Worm (Caenorhabditis elegans): ENCODE measurements around the gene F14H8.5.

Gene F14H8.5

DNA sequence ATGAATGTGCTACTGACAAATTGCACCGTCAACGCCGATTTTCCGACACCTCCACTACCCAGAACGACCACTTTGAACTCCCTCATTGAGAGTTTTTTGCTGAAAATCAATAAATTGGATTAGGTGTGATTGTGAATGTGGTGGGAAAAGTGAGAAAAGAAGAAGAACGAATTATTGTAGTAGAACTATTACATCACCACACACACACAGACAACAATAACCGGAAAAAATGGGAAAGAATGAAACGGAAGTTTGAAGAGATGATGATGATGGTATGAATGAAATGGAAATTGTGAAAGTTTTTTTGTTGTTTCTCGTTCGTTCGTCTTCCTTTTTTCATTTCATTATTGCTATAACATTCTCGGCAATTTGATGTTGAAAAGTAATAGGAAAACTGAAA, 43.2 kb downstream of the F14H8.5 start, which contains the start of gene rap-2:
Gene rap-2, minus strand, starts transcription at position 101 of the 400 bp plus-strand sequence.
- TF ChIP-seq nhr-12 (tag; optimal IDR thresholded peaks at IDR 0.05) = no peak
- no peak for TF ChIP-seq ceh-9 (tag; optimal IDR thresholded peaks at IDR 0.05)
- TF ChIP-seq unc-39 (tag; optimal IDR thresholded peaks at IDR 0.05) = no peak
- no peak for TF ChIP-seq jun-1 (tag; optimal IDR thresholded peaks at IDR 0.05)
- no peak for TF ChIP-seq fos-1 (tag; optimal IDR thresholded peaks at IDR 0.05)
- TF ChIP-seq elt-3 (tag; optimal IDR thresholded peaks at IDR 0.05) = no peak
- TF ChIP-seq ZK546.5 (tag; optimal IDR thresholded peaks at IDR 0.05) = no peak
- TF ChIP-seq tbx-2 (tag; optimal IDR thresholded peaks at IDR 0.05) = no peak
- no peak for TF ChIP-seq elt-2 (tag; optimal IDR thresholded peaks at IDR 0.05)
- no peak for TF ChIP-seq nhr-11 (tag; optimal IDR thresholded peaks at IDR 0.05)
- no peak for TF ChIP-seq nhr-23 (tag; optimal IDR thresholded peaks at IDR 0.05)
- no peak for TF ChIP-seq nhr-237 (tag; optimal IDR thresholded peaks at IDR 0.05)
- TF ChIP-seq sea-2 (GFP tag; optimal IDR thresholded peaks at IDR 0.05) = no peak

DNA sequence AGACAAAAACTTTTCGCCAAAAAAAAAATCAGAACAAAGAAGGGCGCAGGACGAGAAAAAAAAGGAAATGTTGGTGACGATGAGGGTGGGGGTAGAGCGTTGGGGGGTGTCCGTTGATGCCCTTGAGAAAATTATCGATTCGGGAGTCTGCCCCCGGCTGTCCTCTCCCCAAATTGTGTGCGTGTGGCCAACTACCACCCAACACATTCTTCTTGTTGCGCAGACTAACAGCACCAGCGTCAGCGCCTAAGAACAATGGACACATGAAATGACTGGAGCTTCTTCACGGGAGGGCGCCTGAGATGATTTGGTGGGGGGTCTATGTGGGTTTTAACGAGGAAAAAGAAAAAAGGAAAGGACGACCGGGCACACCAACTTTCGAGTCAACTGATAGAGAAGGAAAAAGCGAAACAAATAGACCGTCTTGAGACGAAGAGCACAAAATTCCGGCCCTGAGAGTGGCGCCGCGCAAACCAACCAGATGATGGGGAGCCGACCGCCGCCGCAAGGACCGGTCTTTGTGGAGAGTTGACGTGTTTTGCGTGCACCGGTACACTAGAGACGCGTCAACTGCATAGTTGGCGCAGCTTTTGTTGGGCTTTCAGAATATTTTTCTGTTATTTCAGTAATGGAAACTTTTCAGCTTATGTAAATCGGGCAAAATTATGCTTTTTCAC, 44.4 kb downstream of the F14H8.5 start, which contains the start of gene C25D7.9:
Gene C25D7.9, plus strand, starts transcription at position 68 of the 677 bp plus-strand sequence.
- TF ChIP-seq nhr-25 (tag; optimal IDR thresholded peaks at IDR 0.05) = peak; percentile 6
- peak; percentile 45 for TF ChIP-seq lin-15B (tag; optimal IDR thresholded peaks at IDR 0.05)
- no peak for TF ChIP-seq daf-12 (tag; optimal IDR thresholded peaks at IDR 0.05)
- no peak for TF ChIP-seq nhr-43 (tag; optimal IDR thresholded peaks at IDR 0.05; ENCODE audit: poor library complexity, severe bottlenecking)
- peak; percentile 20 for TF ChIP-seq lin-39 (tag; optimal IDR thresholded peaks at IDR 0.05)
- no peak for TF ChIP-seq elt-1 (tag; optimal IDR thresholded peaks at IDR 0.05)
- no peak for TF ChIP-seq ZK546.5 (tag; optimal IDR thresholded peaks at IDR 0.05)
- peak; percentile 39 for TF ChIP-seq hmg-11 (tag; optimal IDR thresholded peaks at IDR 0.05)
- peak; percentile 28 for TF ChIP-seq pha-4 (tag; optimal IDR thresholded peaks at IDR 0.05)
- no peak for TF ChIP-seq snpc-4 (tag; optimal IDR thresholded peaks at IDR 0.05)
- TF ChIP-seq unc-62 (GFP tag; optimal IDR thresholded peaks at IDR 0.05) = no peak
- peak; percentile 33 for TF ChIP-seq nfya-1 (tag; optimal IDR thresholded peaks at IDR 0.05; ENCODE audit: insufficient read depth)
- TF ChIP-seq pqm-1 (tag; optimal IDR thresholded peaks at IDR 0.05) = no peak
- no peak for TF ChIP-seq skn-1 (tag; optimal IDR thresholded peaks at IDR 0.05)
- TF ChIP-seq ztf-4 (tag; optimal IDR thresholded peaks at IDR 0.05) = no peak
- TF ChIP-seq elt-3 (tag; optimal IDR thresholded peaks at IDR 0.05) = no peak

DNA sequence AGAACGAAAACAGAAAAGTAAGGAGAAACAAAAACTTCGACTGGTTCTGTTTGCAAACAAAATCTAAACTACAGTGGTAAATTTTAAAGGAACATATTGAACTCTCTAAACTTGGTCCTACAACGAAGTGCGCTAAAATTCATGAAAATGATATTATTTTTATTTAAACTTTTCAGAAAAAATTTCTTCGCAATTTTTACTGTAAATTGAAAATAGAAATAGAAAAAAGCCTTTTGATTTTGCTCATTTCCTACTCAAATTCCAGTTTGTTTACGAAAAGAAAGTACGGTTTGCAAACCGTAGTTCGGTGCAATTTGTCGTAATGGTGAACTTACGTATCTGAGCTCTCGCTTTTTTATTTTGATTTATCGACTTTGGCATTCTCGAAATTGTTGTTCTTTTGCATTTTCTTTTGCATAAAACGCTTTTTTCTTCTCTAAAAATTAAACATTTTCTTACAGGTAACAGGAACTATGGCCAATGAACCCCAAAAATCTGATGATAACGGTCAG, 45.1 kb downstream of the F14H8.5 start, which contains the start of gene otub-1:
Gene otub-1, plus strand, starts transcription at position 462 of the 512 bp plus-strand sequence.
- TF ChIP-seq daf-12 (tag; optimal IDR thresholded peaks at IDR 0.05) (no peak), skn-1 (tag; optimal IDR thresholded peaks at IDR 0.05) (no peak), unc-62 (GFP tag; optimal IDR thresholded peaks at IDR 0.05) (no peak), fkh-2 (tag; optimal IDR thresholded peaks at IDR 0.05) (no peak), nhr-11 (tag; optimal IDR thresholded peaks at IDR 0.05) (no peak), fos-1 (tag; optimal IDR thresholded peaks at IDR 0.05) (no peak), unc-39 (tag; optimal IDR thresholded peaks at IDR 0.05) (no peak), ztf-11 (tag; optimal IDR thresholded peaks at IDR 0.05) (no peak), mdl-1 (tag; optimal IDR thresholded peaks at IDR 0.05) (no peak), lin-39 (tag; optimal IDR thresholded peaks at IDR 0.05) (no peak), tbx-2 (tag; optimal IDR thresholded peaks at IDR 0.05) (no peak), eor-1 (tag; optimal IDR thresholded peaks at IDR 0.05) (no peak), lsy-12 (tag; optimal IDR thresholded peaks at IDR 0.05) (no peak), aly-2 (tag; optimal IDR thresholded peaks at IDR 0.05) (no peak), nhr-76 (tag; optimal IDR thresholded peaks at IDR 0.05) (no peak)

DNA sequence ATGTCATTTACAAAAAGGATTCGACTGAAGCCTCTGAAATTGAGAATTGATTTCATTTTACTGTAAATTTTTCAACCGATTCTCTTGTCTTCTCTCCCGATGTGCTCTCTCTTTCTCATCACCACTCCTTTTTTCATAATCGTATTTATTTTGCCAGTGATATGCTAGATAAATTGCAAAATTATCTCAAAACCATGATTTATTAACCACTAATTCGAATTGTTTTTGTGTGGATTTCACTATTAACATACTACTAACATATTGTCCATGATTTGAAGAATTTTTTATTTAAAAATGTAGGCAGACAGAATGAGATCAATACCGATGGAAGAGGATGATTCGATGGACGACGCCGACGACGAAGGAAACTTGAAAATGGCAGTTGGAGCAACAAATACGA, 46.3 kb downstream of the F14H8.5 start, which contains the start of gene C25D7.10:
Gene C25D7.10, plus strand, starts transcription at position 301 of the 400 bp plus-strand sequence.
- TF ChIP-seq nhr-76 (tag; optimal IDR thresholded peaks at IDR 0.05) (no peak), hmg-11 (tag; optimal IDR thresholded peaks at IDR 0.05) (no peak), daf-12 (tag; optimal IDR thresholded peaks at IDR 0.05) (no peak), nhr-77 (tag; optimal IDR thresholded peaks at IDR 0.05) (no peak)
